Fruit fly (Drosophila melanogaster) whole organism, embryonic: ENCODE results near the gene ATPsynepsilonL.

Experiments used
- CG10321 ChIP-seq: fragments of 200-800 bp; sonication (Bioruptor generic); IDR thresholded peaks from 2 replicates; pipeline ENCODE4 v1.3.6; 2022; ENCODE audit warnings: missing biosample characterization, missing genetic modification characterization
- CG11504 ChIP-seq: fragments of 200-800 bp; sonication (Bioruptor generic); optimal IDR thresholded peaks from 3 replicates; lab custom pipeline; 2019; ENCODE audit warnings: missing biosample characterization, mild to moderate bottlenecking, missing genetic modification characterization, moderate library complexity
- CG11695 ChIP-seq: fragments of 200-800 bp; sonication (Bioruptor generic); IDR thresholded peaks from 3 replicates; pipeline ENCODE4 v1.3.6; 2022; ENCODE audit warnings: missing biosample characterization, missing genetic modification characterization
- CG12071 ChIP-seq: fragments of 200-800 bp; sonication (Bioruptor generic); optimal IDR thresholded peaks from 3 replicates; lab custom pipeline; 2018; ENCODE audit warnings: missing biosample characterization, mild to moderate bottlenecking, missing genetic modification characterization
- CG12155 ChIP-seq: fragments of 200-800 bp; sonication (Bioruptor generic); optimal IDR thresholded peaks from 3 replicates; lab custom pipeline; 2016; ENCODE audit warnings: missing biosample characterization, missing genetic modification characterization
- CG12744 ChIP-seq: fragments of 200-800 bp; sonication (Bioruptor generic); optimal IDR thresholded peaks from 2 replicates; lab custom pipeline; 2016; ENCODE audit warnings: missing biosample characterization, missing genetic modification characterization
- CG17568 ChIP-seq: fragments of 200-800 bp; sonication (Bioruptor generic); optimal IDR thresholded peaks from 2 replicates; lab custom pipeline; 2018; ENCODE audit warnings: missing biosample characterization, mild to moderate bottlenecking, missing genetic modification characterization, moderate library complexity
- CG17612 ChIP-seq: fragments of 200-800 bp; sonication (Bioruptor generic); IDR thresholded peaks from 2 replicates; pipeline ENCODE4 v1.3.6; 2022; ENCODE audit warnings: missing biosample characterization, missing genetic modification characterization
- CG18619 ChIP-seq: fragments of 200-800 bp; sonication (Bioruptor generic); optimal IDR thresholded peaks from 3 replicates; lab custom pipeline; 2017; ENCODE audit warnings: missing biosample characterization, mild to moderate bottlenecking, missing genetic modification characterization
- CG31224 ChIP-seq: fragments of 200-800 bp; sonication (Bioruptor generic); IDR thresholded peaks from 2 replicates; pipeline ENCODE4 v1.3.6; 2022; ENCODE audit warnings: missing biosample characterization, missing genetic modification characterization
- CG32767 ChIP-seq: fragments of 200-800 bp; sonication (Bioruptor generic); IDR thresholded peaks from 2 replicates; pipeline ENCODE4 v1.3.6; 2022; ENCODE audit warnings: missing biosample characterization, missing genetic modification characterization
- CG3407 ChIP-seq: fragments of 200-800 bp; sonication (Bioruptor generic); optimal IDR thresholded peaks from 2 replicates; lab custom pipeline; 2018; ENCODE audit warnings: missing biosample characterization, mild to moderate bottlenecking, missing genetic modification characterization
- CG34376 ChIP-seq: fragments of 200-800 bp; sonication (Bioruptor generic); optimal IDR thresholded peaks from 2 replicates; lab custom pipeline; 2018; ENCODE audit warnings: missing biosample characterization, mild to moderate bottlenecking, missing genetic modification characterization
- CG3847 ChIP-seq: fragments of 200-800 bp; sonication (Bioruptor generic); IDR thresholded peaks from 2 replicates; pipeline ENCODE4 v1.3.6; 2022; ENCODE audit warnings: missing biosample characterization, missing genetic modification characterization
- CG4360 ChIP-seq: fragments of 200-800 bp; sonication (Bioruptor generic); IDR thresholded peaks from 2 replicates; pipeline ENCODE4 v1.3.6; 2022; ENCODE audit warnings: missing biosample characterization, missing genetic modification characterization
- CG4617 ChIP-seq: fragments of 200-800 bp; sonication (Bioruptor generic); optimal IDR thresholded peaks from 3 replicates; lab custom pipeline; 2016; ENCODE audit warnings: missing biosample characterization, missing genetic modification characterization, borderline replicate concordance
- CG4707 ChIP-seq: fragments of 200-800 bp; sonication (Bioruptor generic); optimal IDR thresholded peaks from 2 replicates; lab custom pipeline; 2018; ENCODE audit warnings: missing biosample characterization, mild to moderate bottlenecking, missing genetic modification characterization, moderate library complexity
- CG7556 ChIP-seq: fragments of 200-800 bp; sonication (Bioruptor generic); optimal IDR thresholded peaks from 2 replicates; lab custom pipeline; 2017; ENCODE audit warnings: missing biosample characterization, mild to moderate bottlenecking, missing genetic modification characterization
- Dad ChIP-seq: fragments of 200-800 bp; sonication (Bioruptor generic); optimal IDR thresholded peaks from 3 replicates; lab custom pipeline; 2016; ENCODE audit warnings: missing biosample characterization, missing genetic modification characterization
- E2f1 ChIP-seq: fragments of 200-800 bp; sonication (Bioruptor generic); IDR thresholded peaks from 2 replicates; pipeline ENCODE4 v1.3.6; 2022; ENCODE audit warnings: missing biosample characterization, missing genetic modification characterization
- Gsc ChIP-seq: fragments of 200-800 bp; sonication (Bioruptor generic); IDR thresholded peaks from 2 replicates; pipeline ENCODE4 v1.3.6; 2022; ENCODE audit warnings: missing biosample characterization, missing genetic modification characterization
- HLH54F ChIP-seq: fragments of 200-800 bp; sonication (Bioruptor generic); optimal IDR thresholded peaks from 3 replicates; lab custom pipeline; 2016; ENCODE audit warnings: missing biosample characterization, missing genetic modification characterization
- HmgZ ChIP-seq: fragments of 200-800 bp; sonication (Bioruptor generic); optimal IDR thresholded peaks from 2 replicates; lab custom pipeline; 2018; ENCODE audit warnings: missing biosample characterization, mild to moderate bottlenecking, missing genetic modification characterization
- Hr3 ChIP-seq: fragments of 200-800 bp; sonication (Bioruptor generic); optimal IDR thresholded peaks from 3 replicates; lab custom pipeline; 2016; ENCODE audit warnings: missing biosample characterization, missing genetic modification characterization
- Jarid2 ChIP-seq: fragments of 200-800 bp; sonication (Bioruptor generic); optimal IDR thresholded peaks from 3 replicates; lab custom pipeline; 2017; ENCODE audit warnings: mild to moderate bottlenecking, missing biosample characterization, missing genetic modification reagents, missing genetic modification characterization
- Lpt ChIP-seq: fragments of >200 bp; optimal IDR thresholded peaks from 2 replicates; lab custom pipeline; 2018; ENCODE audit warnings: missing biosample characterization, missing genetic modification characterization
- MESR4 ChIP-seq: fragments of 200-800 bp; sonication (Bioruptor generic); optimal IDR thresholded peaks from 2 replicates; lab custom pipeline; 2018; ENCODE audit warnings: missing biosample characterization, mild to moderate bottlenecking, missing genetic modification characterization, moderate library complexity
- Mrtf ChIP-seq: fragments of 200-800 bp; sonication (Bioruptor generic); IDR thresholded peaks from 3 replicates; pipeline ENCODE4 v1.3.6; 2022; ENCODE audit warnings: missing biosample characterization, missing genetic modification characterization
- NFAT ChIP-seq: fragments of 200-800 bp; sonication (Bioruptor generic); IDR thresholded peaks from 2 replicates; pipeline ENCODE4 v1.3.6; 2022; ENCODE audit warnings: missing biosample characterization, missing genetic modification characterization
- Vsx1 ChIP-seq: fragments of 200-800 bp; sonication (Bioruptor generic); optimal IDR thresholded peaks from 2 replicates; lab custom pipeline; 2017; ENCODE audit warnings: missing biosample characterization, mild to moderate bottlenecking, missing genetic modification characterization, missing genetic modification reagents
- Xrp1 ChIP-seq: fragments of 200-800 bp; sonication (Bioruptor generic); IDR thresholded peaks from 2 replicates; pipeline ENCODE4 v1.3.6; 2022; ENCODE audit warnings: missing biosample characterization, missing genetic modification characterization
- bab2 ChIP-seq: fragments of 200-800 bp; sonication (Bioruptor generic); optimal IDR thresholded peaks from 2 replicates; lab custom pipeline; 2016; ENCODE audit warnings: missing biosample characterization, missing genetic modification characterization
- chn ChIP-seq: fragments of 200-800 bp; sonication (Bioruptor generic); optimal IDR thresholded peaks from 2 replicates; lab custom pipeline; 2016; ENCODE audit warnings: missing biosample characterization, missing genetic modification characterization
- crol ChIP-seq: fragments of 200-800 bp; sonication (Bioruptor generic); IDR thresholded peaks from 2 replicates; pipeline ENCODE4 v1.3.6; 2022; ENCODE audit warnings: missing biosample characterization, missing genetic modification characterization
- dpn ChIP-seq, 2 experiments: fragments of 200-800 bp; sonication (Bioruptor generic); optimal IDR thresholded peaks; 3 replicates each; lab custom pipeline; 2016; ENCODE audit warnings: missing biosample characterization in 2 of 2, missing genetic modification characterization in 2 of 2
- ems ChIP-seq: fragments of 200-800 bp; sonication (Bioruptor generic); optimal IDR thresholded peaks from 3 replicates; lab custom pipeline; 2016; ENCODE audit warnings: missing biosample characterization, missing genetic modification characterization
- exex ChIP-seq: fragments of 200-800 bp; sonication (Bioruptor generic); optimal IDR thresholded peaks from 4 replicates; lab custom pipeline; 2018; ENCODE audit warnings: missing biosample characterization, mild to moderate bottlenecking, missing genetic modification characterization, moderate library complexity
- ftz-f1 ChIP-seq: fragments of 200-800 bp; sonication (Bioruptor generic); optimal IDR thresholded peaks from 2 replicates; lab custom pipeline; 2016; ENCODE audit warnings: missing biosample characterization, missing genetic modification characterization
- ind ChIP-seq: fragments of 200-800 bp; sonication (Bioruptor generic); optimal IDR thresholded peaks from 3 replicates; lab custom pipeline; 2016; ENCODE audit warnings: missing biosample characterization, missing genetic modification characterization
- insv ChIP-seq, 2 experiments: fragments of 200-800 bp; sonication (Bioruptor generic); optimal IDR thresholded peaks; 3 replicates each; lab custom pipeline; 2016 to 2018; ENCODE audit warnings: missing biosample characterization in 2 of 2, missing genetic modification characterization in 2 of 2
- lab ChIP-seq: fragments of 200-800 bp; sonication (Bioruptor generic); optimal IDR thresholded peaks from 3 replicates; lab custom pipeline; 2017; ENCODE audit warnings: missing biosample characterization, missing genetic modification characterization, mild to moderate bottlenecking, moderate library complexity, missing genetic modification reagents
- maf-S ChIP-seq: fragments of 200-800 bp; sonication (Bioruptor generic); optimal IDR thresholded peaks from 2 replicates; lab custom pipeline; 2016; ENCODE audit warnings: missing biosample characterization, missing genetic modification characterization
- mam ChIP-seq: fragments of 200-800 bp; sonication (Bioruptor generic); optimal IDR thresholded peaks from 3 replicates; lab custom pipeline; 2016; ENCODE audit warnings: missing biosample characterization, missing genetic modification characterization
- peb ChIP-seq: fragments of 200-800 bp; sonication (Bioruptor generic); IDR thresholded peaks from 2 replicates; pipeline ENCODE4 v1.3.6; 2022; ENCODE audit warnings: missing biosample characterization, missing genetic modification characterization
- pnt ChIP-seq: fragments of 200-800 bp; sonication (Bioruptor generic); optimal IDR thresholded peaks from 3 replicates; lab custom pipeline; 2016; ENCODE audit warnings: missing biosample characterization, missing genetic modification characterization
- prd ChIP-seq, 3 experiments: fragments of >200 bp in 2 of 3; fragments of 200-800 bp in 1 of 3; sonication (Bioruptor generic) in 1 of 3; optimal IDR thresholded peaks in 2 of 3; IDR thresholded peaks in 1 of 3; 2 replicates in 2 of 3; 3 replicates in 1 of 3; pipeline versions ENCODE4 v1.3.6 to Lab custom; 2017 to 2022; ENCODE audit warnings: missing biosample characterization in 1 of 3, missing genetic modification characterization in 1 of 3
- psq ChIP-seq: fragments of 200-800 bp; sonication (Bioruptor generic); optimal IDR thresholded peaks from 2 replicates; lab custom pipeline; 2017; ENCODE audit warnings: missing biosample characterization, missing genetic modification characterization
- row ChIP-seq: fragments of 200-800 bp; sonication (Bioruptor generic); IDR thresholded peaks from 3 replicates; pipeline ENCODE4 v1.3.6; 2022; ENCODE audit warnings: missing biosample characterization, missing genetic modification characterization
- shn ChIP-seq: fragments of 200-800 bp; sonication (Bioruptor generic); optimal IDR thresholded peaks from 3 replicates; lab custom pipeline; 2016; ENCODE audit warnings: missing biosample characterization, missing genetic modification characterization
- unpg ChIP-seq: fragments of 200-800 bp; sonication (Bioruptor generic); optimal IDR thresholded peaks from 3 replicates; lab custom pipeline; 2018; ENCODE audit warnings: missing biosample characterization, mild to moderate bottlenecking, missing genetic modification characterization, moderate library complexity
- z ChIP-seq: fragments of 200-800 bp; sonication (Bioruptor generic); IDR thresholded peaks from 3 replicates; pipeline ENCODE4 v1.3.6; 2022; ENCODE audit warnings: missing biosample characterization, missing genetic modification characterization
- zf30C ChIP-seq: fragments of 200-800 bp; sonication (Bioruptor generic); optimal IDR thresholded peaks from 3 replicates; lab custom pipeline; 2018; ENCODE audit warnings: missing biosample characterization, mild to moderate bottlenecking, missing genetic modification characterization

ATPsynepsilonL gene

DNA sequence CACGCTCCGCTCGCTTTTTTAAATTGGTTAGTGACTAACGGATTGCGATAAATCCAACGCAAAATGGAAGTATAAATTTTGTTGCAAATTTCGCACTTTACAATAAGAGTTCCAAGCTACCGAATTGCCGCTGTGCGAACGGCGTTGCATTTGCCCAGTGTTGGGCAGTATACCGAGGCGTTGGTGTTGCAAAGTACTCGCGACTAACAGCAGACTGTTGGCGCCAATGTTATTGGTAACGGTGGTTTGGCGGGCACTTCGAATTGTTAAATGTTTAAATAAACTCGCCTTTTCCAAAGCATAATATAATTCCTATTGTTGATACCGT, 12.7 kb downstream of the ATPsynepsilonL start (continued):
- TF ChIP-seq CG4617 = peak; percentile 70
- TF ChIP-seq CG12155 (GFP tag; lab: Kevin White, UChicago) = peak; percentile 33
- TF ChIP-seq zf30C (GFP tag; lab: Kevin White, UChicago) = no peak
- TF ChIP-seq NFAT (GFP tag; lab: Robert Waterston, UW) = peak; percentile 29; the same call in 1 of the 2 replicates
- TF ChIP-seq bab2 (GFP tag; lab: Kevin White, UChicago) = no peak
- TF ChIP-seq CG18619 (GFP tag; lab: Kevin White, UChicago) = no peak
- peak; percentile 26 for TF ChIP-seq exex (tag; lab: Kevin White, UChicago)
- no peak for TF ChIP-seq prd (optimal IDR thresholded peaks at IDR 0.05; lab: Kevin White, UChicago)
- TF ChIP-seq prd (GFP tag; IDR thresholded peaks at IDR 0.05; lab: Robert Waterston, UW) = no peak
- no peak for TF ChIP-seq Mrtf
- TF ChIP-seq unpg = no peak
- TF ChIP-seq CG4360 (GFP tag; lab: Robert Waterston, UW) = 0 out of 2 replicates have a peak, but pooled peaks have one; percentile 18
- TF ChIP-seq row = peak; percentile 8; the same call in 1 of the 3 replicates
- no peak for TF ChIP-seq CG31224 (GFP tag; lab: Robert Waterston, UW)
- no peak for TF ChIP-seq Vsx1 (GFP tag; lab: Kevin White, UChicago)
- no peak for TF ChIP-seq CG32767
- peak; percentile 56 for TF ChIP-seq HmgZ (tag; lab: Kevin White, UChicago)
- TF ChIP-seq Gsc (GFP tag; lab: Robert Waterston, UW) = no peak
- TF ChIP-seq ftz-f1 (GFP tag; lab: Kevin White, UChicago) = no peak
- no peak for TF ChIP-seq crol (GFP tag; lab: Robert Waterston, UW)
- TF ChIP-seq ind (GFP tag; lab: Kevin White, UChicago) = peak; percentile 37
- no peak for TF ChIP-seq Hr3
- no peak for TF ChIP-seq CG3407
- no peak for TF ChIP-seq Lpt (GFP tag; lab: Kevin White, UChicago)
- peak; percentile 77 for TF ChIP-seq lab (GFP tag; lab: Kevin White, UChicago)
- TF ChIP-seq chn (GFP tag; lab: Kevin White, UChicago) = peak; percentile 10
- TF ChIP-seq peb (GFP tag; lab: Robert Waterston, UW) = no peak
- TF ChIP-seq dpn (GFP tag; optimal IDR thresholded peaks at IDR 0.05; lab: Kevin White, UChicago) = peak; percentile 50 to 61
- no peak for TF ChIP-seq CG4707 (GFP tag; lab: Kevin White, UChicago)
- TF ChIP-seq CG12071 = peak; percentile 5
- no peak for TF ChIP-seq CG17568
- TF ChIP-seq CG10321 (GFP tag; lab: Robert Waterston, UW) = no peak
- TF ChIP-seq CG11504 (tag; lab: Kevin White, UChicago) = peak; percentile 21
- no peak for TF ChIP-seq Jarid2 (GFP tag; lab: Kevin White, UChicago)
- TF ChIP-seq HLH54F (GFP tag; lab: Kevin White, UChicago) = peak; percentile 64
- TF ChIP-seq CG11695 (GFP tag; lab: Robert Waterston, UW) = no peak
- TF ChIP-seq E2f1 (GFP tag; lab: Robert Waterston, UW) = peak; percentile 29; the same call in 1 of the 2 replicates
- peak; percentile 33 for TF ChIP-seq maf-S (GFP tag; lab: Kevin White, UChicago)
- peak; percentile 63 for TF ChIP-seq CG34376 (GFP tag; lab: Kevin White, UChicago)
- TF ChIP-seq CG7556 (GFP tag; lab: Kevin White, UChicago) = peak; percentile 10
- TF ChIP-seq psq = peak; percentile 16
- TF ChIP-seq ems = peak; percentile 23
- no peak for TF ChIP-seq CG12744
- TF ChIP-seq CG3847 (GFP tag; lab: Robert Waterston, UW) = peak; percentile 68
- TF ChIP-seq z = no peak
- no peak for TF ChIP-seq insv (GFP tag; optimal IDR thresholded peaks at IDR 0.05; lab: Kevin White, UChicago)
- TF ChIP-seq MESR4 (GFP tag; lab: Kevin White, UChicago) = peak; percentile 39
- TF ChIP-seq shn = no peak
- peak; percentile 13 for TF ChIP-seq Dad (GFP tag; lab: Kevin White, UChicago)
- TF ChIP-seq mam (GFP tag; lab: Kevin White, UChicago) = peak; percentile 31
- TF ChIP-seq Xrp1 = 0 out of 2 replicates have a peak, but pooled peaks have one; percentile 27
- no peak for TF ChIP-seq CG17612 (GFP tag; lab: Robert Waterston, UW)
- TF ChIP-seq pnt (GFP tag; lab: Kevin White, UChicago) = no peak
